Worm (Caenorhabditis elegans) whole organism, dauer: ENCODE data around the gene str-139.

Experiments
- unc-62 ChIP-seq: sonication (generic microtip); optimal IDR thresholded peaks from 2 replicates; lab custom pipeline; 2017; ENCODE audit warnings: missing biosample characterization, missing genetic modification reagents, missing genetic modification characterization

Gene str-139

ce11 chrV:8062074-8062473 lies at the start of gene str-139:
TSS of gene str-139 (minus strand) at chrV:8062174.
- TF ChIP-seq unc-62: no peak

ce11 chrV:8110816-8111215 lies 48.8 kb upstream of the str-139 start:
- TF ChIP-seq unc-62: no peak

ce11 chrV:8108670-8109069 lies 46.7 kb upstream of the str-139 start, which contains the start of gene myo-5:
TSS of gene myo-5 (plus strand) at chrV:8108970.
- no peak for TF ChIP-seq unc-62

ce11 chrV:8104473-8104872 lies 42.5 kb upstream of the str-139 start, which contains the start of gene srlf-16:
TSS of gene srlf-16 (plus strand) at chrV:8104773.
- no peak for TF ChIP-seq unc-62

ce11 chrV:8102960-8103359 lies 41.0 kb upstream of the str-139 start, which contains the start of gene str-90:
TSS of gene str-90 (plus strand) at chrV:8103260.
- no peak for TF ChIP-seq unc-62

ce11 chrV:8099306-8099705 lies 37.3 kb upstream of the str-139 start, which contains the start of gene sdz-23:
TSS of gene sdz-23 (plus strand) at chrV:8099606.
- TF ChIP-seq unc-62: no peak

- TF ChIP-seq unc-62: no peak
Observed at ce11 chrV:8098239-8098638, 36.3 kb upstream of the str-139 start, which contains the start of gene str-145. TSS of gene str-145 (minus strand) at chrV:8098339.

- TF ChIP-seq unc-62: no peak
Observed at ce11 chrV:8095378-8095777, 33.4 kb upstream of the str-139 start, which contains the start of gene str-146. TSS of gene str-146 (minus strand) at chrV:8095478.

ce11 chrV:8092385-8092784 lies 30.4 kb upstream of the str-139 start, which contains the start of gene str-129:
TSS of gene str-129 (minus strand) at chrV:8092485.
- no peak for TF ChIP-seq unc-62

- no peak for TF ChIP-seq unc-62
Observed at ce11 chrV:8090595-8090994, 28.6 kb upstream of the str-139 start, which contains the start of gene str-130. TSS of gene str-130 (minus strand) at chrV:8090695.

ce11 chrV:8085141-8085540 lies 23.2 kb upstream of the str-139 start, which contains the start of gene C09H5.7:
TSS of gene C09H5.7 (minus strand) at chrV:8085241.
- TF ChIP-seq unc-62: no peak

ce11 chrV:8081579-8081978 lies 19.6 kb upstream of the str-139 start, which contains the start of gene str-131:
TSS of gene str-131 (minus strand) at chrV:8081679.
- no peak for TF ChIP-seq unc-62

- no peak for TF ChIP-seq unc-62
Observed at ce11 chrV:8079813-8080212, 17.8 kb upstream of the str-139 start.

ce11 chrV:8075712-8076111 lies 13.7 kb upstream of the str-139 start, which contains the start of gene catp-3:
TSS of gene catp-3 (plus strand) at chrV:8076012.
- TF ChIP-seq unc-62: no peak

ce11 chrV:8073162-8073561 lies 11.2 kb upstream of the str-139 start:
- no peak for TF ChIP-seq unc-62

ce11 chrV:8072047-8072446 lies 10.1 kb upstream of the str-139 start, which contains the start of gene str-144:
TSS of gene str-144 (minus strand) at chrV:8072147.
- TF ChIP-seq unc-62: no peak

ce11 chrV:8069637-8070036 lies 7.7 kb upstream of the str-139 start, which contains the start of gene str-143:
TSS of gene str-143 (minus strand) at chrV:8069737.
- no peak for TF ChIP-seq unc-62

ce11 chrV:8067800-8068199 lies 5.8 kb upstream of the str-139 start, which contains the start of gene str-140:
TSS of gene str-140 (minus strand) at chrV:8067900.
- TF ChIP-seq unc-62: no peak
